Fruit fly (Drosophila melanogaster) whole organism, prepupa: Measurements from ENCODE around the gene CG13053.

ENCODE experiments used
- CG11762 ChIP-seq: fragments of 200-800 bp; sonication (Bioruptor generic); optimal IDR thresholded peaks from 3 replicates; lab custom pipeline; 2016; ENCODE audit warnings: missing biosample characterization, missing genetic modification characterization; ENCODE audit not compliant: insufficient read depth
- CG3919 ChIP-seq: fragments of 200-800 bp; sonication (Bioruptor generic); optimal IDR thresholded peaks from 3 replicates; lab custom pipeline; 2016; ENCODE audit warnings: missing biosample characterization, missing genetic modification characterization
- CG4318 ChIP-seq: fragments of 200-800 bp; sonication (Bioruptor generic); optimal IDR thresholded peaks from 3 replicates; lab custom pipeline; 2017; ENCODE audit warnings: missing biosample characterization, mild to moderate bottlenecking, missing genetic modification characterization
- Hr39 ChIP-seq: fragments of 200-800 bp; sonication (Bioruptor generic); optimal IDR thresholded peaks from 2 replicates; lab custom pipeline; 2016; ENCODE audit warnings: missing biosample characterization, missing genetic modification characterization
- net ChIP-seq: fragments of 200-800 bp; sonication (Bioruptor generic); optimal IDR thresholded peaks from 3 replicates; lab custom pipeline; 2016; ENCODE audit warnings: missing biosample characterization, missing genetic modification characterization

CG13053 gene

DNA sequence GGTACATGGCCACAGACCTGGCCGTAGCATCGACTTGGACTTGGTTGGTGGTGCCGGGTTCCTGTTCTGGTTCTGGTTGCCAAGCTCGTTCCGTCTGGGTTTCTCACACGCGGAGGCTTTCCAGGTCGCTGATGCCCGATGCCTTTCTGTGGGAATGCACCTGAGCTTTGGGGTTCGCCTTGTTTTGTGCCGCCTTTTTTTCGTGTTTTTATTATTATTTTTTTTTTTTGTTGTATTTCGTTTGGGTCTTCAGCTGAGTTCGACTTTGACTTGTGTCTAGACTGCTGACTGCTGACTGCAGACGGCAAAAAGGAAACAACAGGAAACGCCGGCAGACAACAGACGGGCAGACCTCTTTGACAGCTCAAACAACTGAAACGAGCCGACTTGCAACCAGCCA lies 49.9 kb downstream of the CG13053 start (continued):
- TF ChIP-seq net (GFP tag; lab: Kevin White, UChicago), result no peak
- TF ChIP-seq CG3919 (GFP tag; lab: Kevin White, UChicago), result no peak
- no peak for TF ChIP-seq CG4318
- no peak for TF ChIP-seq Hr39
- no peak for TF ChIP-seq CG11762 (GFP tag; lab: Kevin White, UChicago)
- TF ChIP-seq, all 60 proteins: peak for 6
